Worm (Caenorhabditis elegans): Measurements from ENCODE around the gene srg-21.
A peak's percentile ranks its signal among the peaks of the same experiment; 100 is the strongest.

Gene srg-21

ce11 chrII:3054622-3055021 is 36.5 kb downstream of the srg-21 start (continued):
- no peak for TF ChIP-seq Y22D7AL.16 (tag; optimal IDR thresholded peaks at IDR 0.05)
- TF ChIP-seq sdc-2 (tag; optimal IDR thresholded peaks at IDR 0.05) = no peak
- TF ChIP-seq ceh-18 (tag; optimal IDR thresholded peaks at IDR 0.05) = no peak
- TF ChIP-seq ref-2 (tag; optimal IDR thresholded peaks at IDR 0.05) = peak; percentile 23
- TF ChIP-seq C38D4.7 (GFP tag; optimal IDR thresholded peaks at IDR 0.05) = no peak
- peak; percentile 11 for TF ChIP-seq ceh-2 (tag; optimal IDR thresholded peaks at IDR 0.05)
- TF ChIP-seq fkh-10 (GFP tag; optimal IDR thresholded peaks at IDR 0.05) = no peak
- no peak for TF ChIP-seq nhr-11 (tag; optimal IDR thresholded peaks at IDR 0.05)
- TF ChIP-seq unc-3 (GFP tag; conservative IDR thresholded peaks at IDR 0.05) = no peak
- TF ChIP-seq unc-3 (tag; optimal IDR thresholded peaks at IDR 0.05) = no peak
- no peak for TF ChIP-seq elt-2 (tag; optimal IDR thresholded peaks at IDR 0.05)
- TF ChIP-seq hlh-30 (tag; optimal IDR thresholded peaks at IDR 0.05; ENCODE audit: insufficient read depth) = no peak
- no peak for TF ChIP-seq F13H6.1 (tag; optimal IDR thresholded peaks at IDR 0.05)
- TF ChIP-seq ahr-1 (tag; optimal IDR thresholded peaks at IDR 0.05) = no peak
- no peak for TF ChIP-seq ceh-14 (tag; optimal IDR thresholded peaks at IDR 0.05)
- no peak for TF ChIP-seq hlh-8 (tag; optimal IDR thresholded peaks at IDR 0.05)

- TF ChIP-seq K02D7.2 (tag; optimal IDR thresholded peaks at IDR 0.05) (no peak), sdc-2 (tag; optimal IDR thresholded peaks at IDR 0.05) (no peak), syd-9 (tag; optimal IDR thresholded peaks at IDR 0.05) (no peak), ceh-19 (GFP tag; optimal IDR thresholded peaks at IDR 0.05) (no peak), unc-86 (tag; optimal IDR thresholded peaks at IDR 0.05) (no peak), fkh-10 (GFP tag; optimal IDR thresholded peaks at IDR 0.05) (no peak), pha-4 (tag; optimal IDR thresholded peaks at IDR 0.05) (no peak), unc-42 (tag; optimal IDR thresholded peaks at IDR 0.05) (no peak), dmd-4 (tag; optimal IDR thresholded peaks at IDR 0.05; ENCODE audit: borderline replicate concordance) (no peak), tbx-2 (tag; optimal IDR thresholded peaks at IDR 0.05) (no peak), C38D4.7 (GFP tag; optimal IDR thresholded peaks at IDR 0.05) (no peak), ceh-45 (GFP tag; IDR thresholded peaks at IDR 0.05) (no peak), che-1 (tag; optimal IDR thresholded peaks at IDR 0.05) (no peak), sox-4 (tag; optimal IDR thresholded peaks at IDR 0.05) (no peak), hlh-13 (GFP tag; optimal IDR thresholded peaks at IDR 0.05) (no peak)
Observed at ce11 chrII:3054221-3054620, 36.9 kb downstream of the srg-21 start, which contains the start of gene lido-13. TSS of gene lido-13 (minus strand) at chrII:3054321.

- no peak for TF ChIP-seq ceh-14 (tag; optimal IDR thresholded peaks at IDR 0.05)
- no peak for TF ChIP-seq tbx-7 (tag; optimal IDR thresholded peaks at IDR 0.05)
Observed at ce11 chrII:3053689-3054088, 37.5 kb downstream of the srg-21 start.

- no peak for TF ChIP-seq ceh-45 (GFP tag; IDR thresholded peaks at IDR 0.05)
- no peak for TF ChIP-seq ceh-2 (tag; optimal IDR thresholded peaks at IDR 0.05)
- TF ChIP-seq lim-6 (tag; optimal IDR thresholded peaks at IDR 0.05) = no peak
- no peak for TF ChIP-seq F13H6.1 (tag; optimal IDR thresholded peaks at IDR 0.05)
- no peak for TF ChIP-seq Y22D7AL.16 (tag; optimal IDR thresholded peaks at IDR 0.05)
- no peak for TF ChIP-seq pha-4 (tag; optimal IDR thresholded peaks at IDR 0.05)
- TF ChIP-seq dve-1 (tag; optimal IDR thresholded peaks at IDR 0.05) = no peak
- no peak for TF ChIP-seq ztf-16 (tag; optimal IDR thresholded peaks at IDR 0.05)
- no peak for TF ChIP-seq hlh-15 (tag; optimal IDR thresholded peaks at IDR 0.05)
- no peak for TF ChIP-seq madf-2 (tag; optimal IDR thresholded peaks at IDR 0.05)
- no peak for TF ChIP-seq lin-11 (tag; optimal IDR thresholded peaks at IDR 0.05)
- no peak for TF ChIP-seq pat-9 (tag; optimal IDR thresholded peaks at IDR 0.05)
- TF ChIP-seq ceh-31 (tag; optimal IDR thresholded peaks at IDR 0.05) = no peak
- no peak for TF ChIP-seq sdc-2 (tag; optimal IDR thresholded peaks at IDR 0.05)
Observed at ce11 chrII:3052843-3053242, 38.3 kb downstream of the srg-21 start.
